ENCODE assay signal across 4 fruit fly cellular contexts in genomic region chr2L:4793780-4794523, dm6.
A peak's percentile ranks its signal among the peaks of the same experiment; 100 is the strongest.
TF ChIP-seq lines count a peak whose summit lies in the region.

fipi (minus strand) TSS chr2L:4794044.

- TF ChIP-seq CTCF in whole organism, embryonic (GFP tag; optimal IDR thresholded peaks at IDR 0.05; lab: Kevin White, UChicago), result peak; percentile 73

TF ChIP-seq in whole organism, adult, 20 proteins besides CTCF, POLR2A, EP300 and RAD21:
- TF ChIP-seq tj (GFP tag; optimal IDR thresholded peaks at IDR 0.05; lab: Kevin White, UChicago) (no peak), kay (GFP tag; lab: Kevin White, UChicago; ENCODE audit: borderline replicate concordance) (peak; percentile 93), toe (GFP tag; optimal IDR thresholded peaks at IDR 0.05; lab: Kevin White, UChicago) (no peak), pad (GFP tag; optimal IDR thresholded peaks at IDR 0.05; lab: Kevin White, UChicago) (peak; percentile 96)

TF ChIP-seq in whole organism, embryonic, 481 proteins besides CTCF, POLR2A, EP300 and RAD21 (continues in another document):
- peak; percentile 5 for TF ChIP-seq CG5180 (GFP tag; optimal IDR thresholded peaks at IDR 0.05; lab: Kevin White, UChicago)
- no peak for TF ChIP-seq unc-4 (GFP tag; IDR thresholded peaks at IDR 0.05; lab: Robert Waterston, UW; ENCODE audit: partially characterized antibody)
- TF ChIP-seq CG3407 (GFP tag; optimal IDR thresholded peaks at IDR 0.05; lab: Kevin White, UChicago), result peak; percentile 17
- TF ChIP-seq Six4 (GFP tag; optimal IDR thresholded peaks at IDR 0.05; lab: Kevin White, UChicago), result no peak
- peak; percentile 41 for TF ChIP-seq PHDP (tag; optimal IDR thresholded peaks at IDR 0.05; lab: Kevin White, UChicago)
- TF ChIP-seq CG1529 (GFP tag; optimal IDR thresholded peaks at IDR 0.05; lab: Kevin White, UChicago), result peak; percentile 16
- TF ChIP-seq Rx (GFP tag; IDR thresholded peaks at IDR 0.05; lab: Robert Waterston, UW), result no peak
- no peak for TF ChIP-seq Sry-β (GFP tag; optimal IDR thresholded peaks at IDR 0.05; lab: Kevin White, UChicago)
- TF ChIP-seq Aef1 (GFP tag; IDR thresholded peaks at IDR 0.05; lab: Robert Waterston, UW), result no peak
- TF ChIP-seq CG12769 (tag; optimal IDR thresholded peaks at IDR 0.05; lab: Kevin White, UChicago), result no peak
- no peak for TF ChIP-seq CG32532 (GFP tag; IDR thresholded peaks at IDR 0.05; lab: Robert Waterston, UW)
- peak; percentile 35 for TF ChIP-seq CG2712 (tag; optimal IDR thresholded peaks at IDR 0.05; lab: Kevin White, UChicago)
- TF ChIP-seq unpg (GFP tag; optimal IDR thresholded peaks at IDR 0.05; lab: Kevin White, UChicago), result peak; percentile 37
- no peak for TF ChIP-seq CG17612 (GFP tag; IDR thresholded peaks at IDR 0.05; lab: Robert Waterston, UW)
- TF ChIP-seq Mad (GFP tag; optimal IDR thresholded peaks at IDR 0.05; lab: Kevin White, UChicago), result no peak
- TF ChIP-seq Taf1 (GFP tag; IDR thresholded peaks at IDR 0.05; lab: Robert Waterston, UW), result no peak
- no peak for TF ChIP-seq dimm (GFP tag; IDR thresholded peaks at IDR 0.05; lab: Robert Waterston, UW)
- TF ChIP-seq Hr51 (GFP tag; optimal IDR thresholded peaks at IDR 0.05; lab: Kevin White, UChicago), result peak in 1 of 2 experiments; percentile 33
- peak; percentile 10 for TF ChIP-seq CG12659 (GFP tag; optimal IDR thresholded peaks at IDR 0.05; lab: Kevin White, UChicago)
- TF ChIP-seq gem (tag; optimal IDR thresholded peaks at IDR 0.05; lab: Kevin White, UChicago), result peak; percentile 2
- TF ChIP-seq pfk (GFP tag; optimal IDR thresholded peaks at IDR 0.05; lab: Kevin White, UChicago), result no peak
- TF ChIP-seq ATbp (GFP tag; optimal IDR thresholded peaks at IDR 0.05; lab: Kevin White, UChicago), result peak; percentile 12
- no peak for TF ChIP-seq CG11093 (GFP tag; IDR thresholded peaks at IDR 0.05; lab: Robert Waterston, UW)
- 0 out of 2 replicates have a peak, but pooled peaks have one; percentile 8 for TF ChIP-seq CG43689 (GFP tag; IDR thresholded peaks at IDR 0.05; lab: Robert Waterston, UW)
- TF ChIP-seq CG1792 (GFP tag; optimal IDR thresholded peaks at IDR 0.05; lab: Kevin White, UChicago), result no peak
- TF ChIP-seq CG4730 (GFP tag; IDR thresholded peaks at IDR 0.05; lab: Robert Waterston, UW), result no peak
- TF ChIP-seq bsh (GFP tag; optimal IDR thresholded peaks at IDR 0.05; lab: Kevin White, UChicago), result peak in 1 of 2 experiments; percentile 46
- TF ChIP-seq CG2875 (GFP tag; optimal IDR thresholded peaks at IDR 0.05; lab: Kevin White, UChicago), result peak; percentile 33
- peak; percentile 34 for TF ChIP-seq CG10267 (tag; optimal IDR thresholded peaks at IDR 0.05; lab: Kevin White, UChicago)

TF ChIP-seq in whole organism, prepupa, 60 proteins besides CTCF, POLR2A, EP300 and RAD21:
- TF ChIP-seq CG3032 (tag; optimal IDR thresholded peaks at IDR 0.05; lab: Kevin White, UChicago), result no peak
- TF ChIP-seq svp (GFP tag; lab: Kevin White, UChicago), result peak; percentile 46
- TF ChIP-seq eg (GFP tag; IDR thresholded peaks at IDR 0.05; lab: Robert Waterston, UW), result peak; percentile 27; the same call in 1 of the 3 replicates
- TF ChIP-seq Eip78C (GFP tag; lab: Kevin White, UChicago), result peak; percentile 66
- TF ChIP-seq dsx (GFP tag; optimal IDR thresholded peaks at IDR 0.05; lab: Kevin White, UChicago; ENCODE audit: poor library complexity, severe bottlenecking), result peak; percentile 78

TF ChIP-seq in whole organism, wandering third instar larva, 38 proteins besides CTCF, POLR2A, EP300 and RAD21:
- TF ChIP-seq woc (GFP tag; optimal IDR thresholded peaks at IDR 0.05; lab: Kevin White, UChicago) (no peak), Myc (optimal IDR thresholded peaks at IDR 0.05; lab: Kevin White, UChicago) (peak; percentile 60)
